Fruit fly (Drosophila melanogaster) whole organism, adult: ENCODE results near the gene Jon99Fi.

Source experiments
- CG11617 ChIP-seq: fragments of 200-800 bp; sonication (Bioruptor generic); optimal IDR thresholded peaks from 2 replicates; lab custom pipeline; 2017; ENCODE audit warnings: mild to moderate bottlenecking, missing biosample characterization, missing genetic modification reagents, missing genetic modification characterization
- CG12768 ChIP-seq: fragments of 200-800 bp; sonication (Bioruptor generic); optimal IDR thresholded peaks from 2 replicates; lab custom pipeline; 2017; ENCODE audit warnings: missing biosample characterization, missing genetic modification characterization, mild to moderate bottlenecking, moderate library complexity, missing genetic modification reagents
- CG1620 ChIP-seq: fragments of 200-800 bp; sonication (Bioruptor generic); optimal IDR thresholded peaks from 2 replicates; lab custom pipeline; 2016; ENCODE audit warnings: missing biosample characterization, missing genetic modification characterization
- CG5204 ChIP-seq: fragments of 200-800 bp; sonication (Bioruptor generic); optimal IDR thresholded peaks from 2 replicates; lab custom pipeline; 2016; ENCODE audit warnings: missing biosample characterization, missing genetic modification characterization
- Crg-1 ChIP-seq: fragments of 200-800 bp; sonication (Bioruptor generic); optimal IDR thresholded peaks from 2 replicates; lab custom pipeline; 2016; ENCODE audit warnings: missing biosample characterization, missing genetic modification characterization
- Mnt ChIP-seq: fragments of 200-800 bp; sonication (Bioruptor generic); optimal IDR thresholded peaks from 2 replicates; lab custom pipeline; 2016; ENCODE audit warnings: missing biosample characterization, mild to moderate bottlenecking, missing genetic modification characterization
- cic ChIP-seq: fragments of 200-800 bp; sonication (Bioruptor generic); optimal IDR thresholded peaks from 2 replicates; lab custom pipeline; 2017; ENCODE audit warnings: missing biosample characterization, mild to moderate bottlenecking, missing genetic modification characterization, moderate library complexity
- kay ChIP-seq: fragments of 200-800 bp; sonication (Bioruptor generic); peaks from one replicate; lab custom pipeline; 2016; ENCODE audit warnings: missing biosample characterization, missing genetic modification characterization, borderline replicate concordance
- pad ChIP-seq: fragments of 200-800 bp; sonication (Bioruptor generic); optimal IDR thresholded peaks from 3 replicates; lab custom pipeline; 2017; ENCODE audit warnings: missing biosample characterization, missing genetic modification characterization, mild to moderate bottlenecking, moderate library complexity, missing genetic modification reagents
- tj ChIP-seq: fragments of 200-800 bp; sonication (Bioruptor generic); optimal IDR thresholded peaks from 3 replicates; lab custom pipeline; 2017; ENCODE audit warnings: missing biosample characterization, mild to moderate bottlenecking, missing genetic modification characterization, moderate library complexity
- toe ChIP-seq: fragments of 200-800 bp; sonication (Bioruptor generic); optimal IDR thresholded peaks from 2 replicates; lab custom pipeline; 2016; ENCODE audit warnings: missing biosample characterization, missing genetic modification characterization

DNA sequence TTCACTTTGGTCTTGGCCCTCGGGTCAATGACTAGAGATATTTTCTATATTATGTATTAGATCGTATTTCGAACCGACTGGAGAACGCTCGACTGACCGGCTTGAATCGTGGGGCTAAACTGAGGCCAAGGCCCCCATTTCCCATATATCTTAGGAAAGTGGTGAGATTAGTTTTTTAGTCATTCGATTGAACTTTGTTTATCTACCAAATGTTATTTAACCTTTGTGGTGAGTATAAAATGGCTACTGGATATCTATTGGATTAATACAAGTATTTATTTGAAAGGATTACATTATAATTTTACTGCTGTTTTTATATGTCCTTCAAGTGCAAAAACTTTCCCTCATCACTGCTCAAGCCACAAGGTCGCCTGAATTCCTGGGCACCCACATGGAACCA, 14.6 kb downstream of the Jon99Fi start, which contains the start of gene CG31371:
- TF ChIP-seq kay: no peak
- no peak for TF ChIP-seq pad
- TF ChIP-seq toe: no peak
- TF ChIP-seq CG5204 (GFP tag; lab: Kevin White, UChicago): no peak
- TF ChIP-seq tj (GFP tag; lab: Kevin White, UChicago): no peak
- no peak for TF ChIP-seq CG1620
- TF ChIP-seq Mnt (GFP tag; lab: Kevin White, UChicago): no peak
- TF ChIP-seq Crg-1: no peak
- no peak for TF ChIP-seq cic (GFP tag; lab: Kevin White, UChicago)
- no peak for TF ChIP-seq CG11617
- no peak for TF ChIP-seq CG12768
